Worm (Caenorhabditis elegans): ENCODE data around the gene zmp-6.

ce11 chrIII:7203130-7203775 is 44.4 kb downstream of the zmp-6 start:
- no peak for TF ChIP-seq nhr-11 (tag; optimal IDR thresholded peaks at IDR 0.05)
- TF ChIP-seq ceh-30 (tag; optimal IDR thresholded peaks at IDR 0.05), result no peak
- TF ChIP-seq hlh-13 (GFP tag; optimal IDR thresholded peaks at IDR 0.05), result no peak
- TF ChIP-seq tbx-2 (tag; optimal IDR thresholded peaks at IDR 0.05), result no peak
